Worm (Caenorhabditis elegans): ENCODE data around the gene adh-5.

DNA sequence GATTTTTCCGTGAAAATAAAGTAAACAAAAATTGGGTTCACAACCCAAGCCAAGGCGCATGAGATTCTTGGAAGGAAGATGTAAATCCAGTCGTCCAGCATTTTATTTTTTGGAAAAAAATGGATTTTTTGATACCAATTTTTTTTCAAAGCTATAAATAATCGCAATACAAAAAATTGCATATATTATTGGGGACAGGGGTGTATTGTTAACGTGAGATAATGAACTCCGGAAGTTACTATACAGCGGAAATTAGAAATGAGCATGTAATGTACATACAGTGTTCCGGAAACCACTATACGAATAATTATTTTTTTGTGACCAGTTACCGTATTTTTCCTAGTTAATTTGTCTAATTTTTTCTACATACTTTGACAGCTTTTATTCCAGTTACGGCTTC lies 27.2 kb upstream of the adh-5 start, which contains the start of gene srj-38:
- TF ChIP-seq him-1 (tag; optimal IDR thresholded peaks at IDR 0.05) (no peak), dao-5 (tag; optimal IDR thresholded peaks at IDR 0.05) (no peak), W03F9.2 (tag; optimal IDR thresholded peaks at IDR 0.05) (no peak)

All from whole organism, L4/young adult.